Worm (Caenorhabditis elegans): ENCODE results near the gene T24A6.1.

DNA sequence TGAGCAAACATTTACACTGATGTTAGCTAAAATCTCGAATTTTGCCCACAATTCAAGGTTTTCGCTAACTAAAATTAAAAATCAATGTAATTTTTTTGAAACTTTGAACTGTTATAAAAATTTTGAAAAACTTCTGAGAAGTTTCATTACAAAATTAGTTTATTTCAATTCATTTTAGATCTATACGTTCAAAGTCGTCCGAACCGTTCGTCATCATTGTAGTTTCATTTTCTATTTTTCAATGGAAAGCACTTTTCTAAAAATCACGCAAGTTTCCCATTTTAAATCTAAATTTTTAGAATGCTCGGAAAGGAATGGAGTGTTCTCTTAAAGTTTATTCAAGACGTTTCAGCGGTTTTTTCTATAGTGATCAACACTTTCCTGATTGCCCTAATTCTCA is 49.0 kb upstream of the T24A6.1 start, which contains the start of gene str-228:
- TF ChIP-seq hmbx-1 (tag; optimal IDR thresholded peaks at IDR 0.05) = no peak
- no peak for TF ChIP-seq ama-1 (optimal IDR thresholded peaks at IDR 0.05)

All from whole organism, early embryonic.